Worm (Caenorhabditis elegans): ENCODE results near the gene sre-41.

- TF ChIP-seq nhr-11 (tag; optimal IDR thresholded peaks at IDR 0.05) (no peak), lin-39 (tag; optimal IDR thresholded peaks at IDR 0.05) (no peak), lin-13 (GFP tag; optimal IDR thresholded peaks at IDR 0.05) (no peak), egl-27 (tag; optimal IDR thresholded peaks at IDR 0.05) (no peak)
Observed at ce11 chrII:12341566-12342223, 46.4 kb upstream of the sre-41 start.

Measured in whole organism, L1 larva.